Worm (Caenorhabditis elegans) whole organism, mixed stage, embryonic: ENCODE results near the gene ZK177.3.

Experiments
- elt-3 ChIP-seq: fragments of 150-350 bp; optimal IDR thresholded peaks from 2 replicates; lab custom pipeline; 2014; ENCODE audit warnings: missing biosample characterization, missing genetic modification characterization
- lin-32 ChIP-seq: fragments of 200-800 bp; sonication (Bioruptor generic); optimal IDR thresholded peaks from 2 replicates; lab custom pipeline; 2018; ENCODE audit warnings: mild to moderate bottlenecking, missing genetic modification characterization, missing compliant biosample characterization
- mep-1 ChIP-seq: fragments of 150-350 bp; optimal IDR thresholded peaks from 2 replicates; lab custom pipeline; 2017; ENCODE audit warnings: missing biosample characterization, missing genetic modification reagents, missing genetic modification characterization, inconsistent platforms
- nhr-76 ChIP-seq: sonication (generic microtip); optimal IDR thresholded peaks from 2 replicates; lab custom pipeline; 2017; ENCODE audit warnings: missing biosample characterization, missing genetic modification characterization
- pha-4 ChIP-seq: fragments of 150-350 bp; optimal IDR thresholded peaks from 2 replicates; lab custom pipeline; 2018; ENCODE audit warnings: missing biosample characterization, missing genetic modification reagents, missing genetic modification characterization
- snpc-4 ChIP-seq: fragments of 150-350 bp; optimal IDR thresholded peaks from 2 replicates; lab custom pipeline; 2014; ENCODE audit warnings: missing biosample characterization, missing genetic modification characterization
- unc-62 ChIP-seq: fragments of 150-350 bp; optimal IDR thresholded peaks from 2 replicates; lab custom pipeline; 2014; ENCODE audit warnings: missing biosample characterization, missing genetic modification reagents, missing genetic modification characterization

- TF ChIP-seq snpc-4 (tag; lab: Kevin White, UChicago) (no peak), lin-32 (GFP tag; lab: Kevin White, UChicago) (no peak), mep-1 (tag; lab: Kevin White, UChicago) (no peak), pha-4 (tag; lab: Kevin White, UChicago) (no peak), unc-62 (GFP tag; lab: Kevin White, UChicago) (no peak), elt-3 (tag; lab: Kevin White, UChicago) (no peak), nhr-76 (tag; lab: Kevin White, UChicago) (no peak)
Observed at ce11 chrII:5511417-5512353, 4.0 kb upstream of the ZK177.3 start.
